Fruit fly (Drosophila melanogaster): ENCODE results near the gene Ype.

The Ype gene

DNA sequence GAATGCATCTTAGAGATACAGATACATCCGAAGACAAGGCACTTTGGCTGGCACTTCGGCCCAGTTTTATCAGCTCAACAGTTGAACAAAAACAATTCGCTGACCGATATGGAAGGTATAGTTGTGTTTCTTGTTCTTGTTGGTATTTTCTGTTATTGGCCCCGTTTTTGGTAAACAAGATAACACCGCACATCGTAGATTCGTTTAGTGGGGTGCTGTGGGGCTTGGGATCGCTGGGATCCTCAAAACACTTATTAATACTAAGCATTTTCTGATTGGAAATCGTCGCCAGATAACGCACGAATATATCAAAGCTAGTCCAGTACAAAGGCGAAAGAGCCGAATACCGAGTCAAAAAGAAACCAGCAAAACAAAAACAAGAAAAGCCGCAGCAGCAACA is 16.3 kb upstream of the Ype start:
- no peak for TF ChIP-seq lola (GFP tag; optimal IDR thresholded peaks at IDR 0.05)
- TF ChIP-seq ey (GFP tag; optimal IDR thresholded peaks at IDR 0.05): no peak
- no peak for TF ChIP-seq CG9705 (GFP tag; optimal IDR thresholded peaks at IDR 0.05)
- no peak for TF ChIP-seq Abd-B (GFP tag; optimal IDR thresholded peaks at IDR 0.05)
- TF ChIP-seq foxo (GFP tag; optimal IDR thresholded peaks at IDR 0.05): no peak
- TF ChIP-seq CrebA (GFP tag; optimal IDR thresholded peaks at IDR 0.05; ENCODE audit: borderline replicate concordance): peak; percentile 46
- no peak for TF ChIP-seq rgr (GFP tag; optimal IDR thresholded peaks at IDR 0.05)

DNA sequence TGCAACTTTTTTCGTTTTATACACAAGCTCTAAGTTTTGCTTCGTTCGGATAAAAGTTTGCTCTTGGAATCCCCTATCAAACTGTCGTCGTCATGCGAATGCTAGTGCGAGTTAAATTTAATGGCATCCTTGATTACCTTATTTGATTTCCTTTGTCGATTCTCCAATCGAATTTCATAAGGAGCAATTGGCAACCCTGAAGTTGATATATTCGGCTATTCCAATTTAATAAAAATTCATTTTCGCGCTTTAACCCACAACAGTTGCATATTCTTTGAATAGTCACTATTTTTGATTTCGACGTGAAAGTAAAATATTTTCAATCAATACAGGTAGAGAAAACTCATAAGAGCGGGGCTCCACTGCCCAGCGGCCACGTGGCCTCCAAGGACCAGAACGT is 15.5 kb upstream of the Ype start, which contains the start of gene CG12725:
TSS of gene CG12725 (minus strand) at position 101 of the 400 bp plus-strand sequence.
- no peak for TF ChIP-seq dmrt93B (GFP tag; optimal IDR thresholded peaks at IDR 0.05)
- TF ChIP-seq brk (GFP tag; optimal IDR thresholded peaks at IDR 0.05): no peak
- TF ChIP-seq usp (GFP tag; optimal IDR thresholded peaks at IDR 0.05): no peak

DNA sequence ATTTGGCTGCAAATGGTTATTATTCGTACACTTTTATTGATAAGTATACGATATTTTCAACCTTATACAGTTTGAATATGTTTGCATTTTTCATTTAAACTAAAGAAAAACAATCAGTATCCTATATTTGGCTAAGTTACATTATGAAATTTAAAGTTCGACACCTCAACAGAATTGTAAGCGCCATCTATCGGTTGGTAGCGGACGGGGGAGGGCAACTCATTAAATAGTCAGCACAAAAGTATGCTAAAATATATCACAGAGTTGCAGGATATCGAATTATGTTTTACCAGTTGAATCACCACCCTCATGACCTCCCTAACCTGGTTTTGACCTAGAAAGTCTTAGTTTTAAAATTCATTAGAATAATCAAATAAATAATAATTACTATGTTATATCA is 14.0 kb upstream of the Ype start:
- TF ChIP-seq CG32264 (GFP tag; optimal IDR thresholded peaks at IDR 0.05) (no peak), Hr78 (GFP tag; optimal IDR thresholded peaks at IDR 0.05) (no peak), foxo (GFP tag; optimal IDR thresholded peaks at IDR 0.05) (no peak), Myc (optimal IDR thresholded peaks at IDR 0.05) (peak; percentile 32), h (GFP tag; optimal IDR thresholded peaks at IDR 0.05) (no peak), Mio (GFP tag; optimal IDR thresholded peaks at IDR 0.05) (no peak), Jra (GFP tag; optimal IDR thresholded peaks at IDR 0.05) (no peak), sv (GFP tag; optimal IDR thresholded peaks at IDR 0.05) (no peak), HLH106 (tag; optimal IDR thresholded peaks at IDR 0.05) (no peak)

DNA sequence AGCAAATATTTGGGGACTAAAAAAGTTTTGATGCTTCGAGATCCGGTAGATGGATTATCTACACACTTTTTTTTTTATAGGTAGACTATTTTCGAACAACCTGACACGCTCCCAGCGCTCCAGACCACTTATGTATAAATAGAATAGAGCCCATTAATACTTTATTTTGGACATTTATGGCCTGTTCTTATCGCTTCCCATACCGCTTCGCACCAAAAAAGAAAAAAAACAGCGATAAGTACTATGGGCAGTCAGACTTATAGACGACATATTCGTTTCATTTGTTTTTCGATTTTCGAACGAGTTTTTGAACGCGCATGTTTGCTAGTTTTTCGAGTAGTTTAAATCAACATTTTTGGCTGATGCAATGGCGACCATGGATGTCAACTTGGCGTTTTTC is 10.4 kb upstream of the Ype start:
- no peak for TF ChIP-seq fru (GFP tag; optimal IDR thresholded peaks at IDR 0.05)
- TF ChIP-seq sage (GFP tag; optimal IDR thresholded peaks at IDR 0.05): no peak
- TF ChIP-seq Myc (optimal IDR thresholded peaks at IDR 0.05): no peak
- TF ChIP-seq brk (GFP tag; optimal IDR thresholded peaks at IDR 0.05): no peak
- TF ChIP-seq CG9705 (GFP tag; optimal IDR thresholded peaks at IDR 0.05): no peak
- no peak for TF ChIP-seq rgr (GFP tag; optimal IDR thresholded peaks at IDR 0.05)
- TF ChIP-seq Jra (GFP tag; optimal IDR thresholded peaks at IDR 0.05): no peak
- no peak for TF ChIP-seq Sp1 (GFP tag; optimal IDR thresholded peaks at IDR 0.05)
- TF ChIP-seq Hnf4 (GFP tag; optimal IDR thresholded peaks at IDR 0.05): no peak
- no peak for TF ChIP-seq br (GFP tag; optimal IDR thresholded peaks at IDR 0.05)
- TF ChIP-seq h (GFP tag; optimal IDR thresholded peaks at IDR 0.05): no peak
- no peak for TF ChIP-seq foxo (GFP tag; optimal IDR thresholded peaks at IDR 0.05)
- no peak for TF ChIP-seq jim (GFP tag; optimal IDR thresholded peaks at IDR 0.05)
- no peak for TF ChIP-seq sv (GFP tag; optimal IDR thresholded peaks at IDR 0.05)
- TF ChIP-seq Hr83 (GFP tag; optimal IDR thresholded peaks at IDR 0.05; ENCODE audit: poor library complexity, severe bottlenecking): no peak
- TF ChIP-seq Vsx2 (GFP tag; optimal IDR thresholded peaks at IDR 0.05; ENCODE audit: partially characterized antibody): no peak
- no peak for TF ChIP-seq OdsH (GFP tag; optimal IDR thresholded peaks at IDR 0.05)
- TF ChIP-seq lola (GFP tag; optimal IDR thresholded peaks at IDR 0.05): no peak
- TF ChIP-seq dmrt93B (GFP tag; optimal IDR thresholded peaks at IDR 0.05): no peak

DNA sequence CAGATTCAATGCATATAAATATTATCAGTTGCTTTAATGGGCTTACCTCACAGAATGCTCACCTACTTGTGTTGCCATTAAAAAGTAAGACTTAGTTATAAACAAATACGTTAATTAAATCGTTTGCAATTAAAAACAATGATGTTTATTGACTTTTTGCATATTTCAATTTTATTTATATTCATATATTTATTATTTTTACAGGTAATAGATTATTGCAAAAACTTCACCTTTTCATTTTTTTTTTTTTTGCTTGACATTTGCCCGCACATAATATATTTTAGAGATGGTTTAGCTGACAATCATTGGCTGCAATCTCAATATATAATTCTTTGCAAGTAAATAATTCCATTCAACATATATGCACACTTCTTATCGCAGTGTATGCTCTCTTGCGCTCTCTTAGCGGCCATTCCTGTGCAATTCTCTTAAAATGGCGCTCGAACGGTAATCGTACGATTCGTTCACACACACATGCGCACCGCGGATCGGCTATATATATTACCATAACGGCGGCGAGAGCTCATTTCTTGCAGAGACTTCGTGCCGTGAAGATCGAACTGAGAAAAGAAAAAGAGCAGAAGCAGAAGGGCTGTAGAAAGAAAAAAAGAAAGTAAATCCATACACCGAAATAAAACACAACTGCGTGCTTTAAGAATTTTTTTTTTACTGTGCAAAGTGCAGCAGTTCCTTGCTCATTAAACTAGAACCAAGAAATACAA is 9.3 kb upstream of the Ype start, which contains the start of gene Bcat:
TSS of gene Bcat (plus strand) at position 522 of the 722 bp plus-strand sequence.
- TF ChIP-seq Myc (optimal IDR thresholded peaks at IDR 0.05) (no peak), Sp1 (GFP tag; optimal IDR thresholded peaks at IDR 0.05) (peak; percentile 85), Jra (GFP tag; optimal IDR thresholded peaks at IDR 0.05) (no peak), CG9705 (GFP tag; optimal IDR thresholded peaks at IDR 0.05) (peak; percentile 43), br (GFP tag; optimal IDR thresholded peaks at IDR 0.05) (peak; percentile 40), h (GFP tag; optimal IDR thresholded peaks at IDR 0.05) (peak; percentile 32), Hnf4 (GFP tag; optimal IDR thresholded peaks at IDR 0.05) (peak; percentile 15), dsf (GFP tag; optimal IDR thresholded peaks at IDR 0.05; ENCODE audit: borderline replicate concordance) (no peak), Mio (GFP tag; optimal IDR thresholded peaks at IDR 0.05) (no peak), N (GFP tag; optimal IDR thresholded peaks at IDR 0.05) (no peak), Vsx2 (GFP tag; optimal IDR thresholded peaks at IDR 0.05; ENCODE audit: partially characterized antibody) (no peak), Dfd (GFP tag; optimal IDR thresholded peaks at IDR 0.05) (no peak), Dif (GFP tag; optimal IDR thresholded peaks at IDR 0.05; ENCODE audit: partially characterized antibody) (peak; percentile 58), sv (GFP tag; optimal IDR thresholded peaks at IDR 0.05) (peak; percentile 46), Hr83 (GFP tag; optimal IDR thresholded peaks at IDR 0.05; ENCODE audit: poor library complexity, severe bottlenecking) (no peak), Abd-B (GFP tag; optimal IDR thresholded peaks at IDR 0.05) (no peak), Hr78 (GFP tag; optimal IDR thresholded peaks at IDR 0.05) (no peak), sage (GFP tag; optimal IDR thresholded peaks at IDR 0.05) (no peak), ey (GFP tag; optimal IDR thresholded peaks at IDR 0.05) (peak; percentile 36), HLH106 (tag; optimal IDR thresholded peaks at IDR 0.05) (peak; percentile 80), CG32264 (GFP tag; optimal IDR thresholded peaks at IDR 0.05) (no peak), Rel (GFP tag; optimal IDR thresholded peaks at IDR 0.05) (no peak), Rel (tag; optimal IDR thresholded peaks at IDR 0.05) (peak; percentile 52), dl (GFP tag; optimal IDR thresholded peaks at IDR 0.05; ENCODE audit: insufficient read depth in 1 of 2, partially characterized antibody in 2 of 2) (peak; percentile 2 to 20), rgr (GFP tag; optimal IDR thresholded peaks at IDR 0.05) (peak; percentile 43), tai (GFP tag; optimal IDR thresholded peaks at IDR 0.05) (no peak), lola (GFP tag; optimal IDR thresholded peaks at IDR 0.05) (no peak), psq (GFP tag; optimal IDR thresholded peaks at IDR 0.05) (peak; percentile 71), jim (GFP tag; optimal IDR thresholded peaks at IDR 0.05) (no peak), foxo (GFP tag; optimal IDR thresholded peaks at IDR 0.05) (peak in 1 of 2 experiments; percentile 74), dmrt93B (GFP tag; optimal IDR thresholded peaks at IDR 0.05) (peak; percentile 82), woc (GFP tag; optimal IDR thresholded peaks at IDR 0.05) (peak; percentile 26)
